Worm (Caenorhabditis elegans) whole organism, young adult: Measurements from ENCODE around the gene C46E10.1.

Experiments used
- C06A6.2 ChIP-seq: fragments of 200-800 bp; sonication (Bioruptor generic); conservative IDR thresholded peaks from 2 replicates; pipeline ENCODE4 v1.3.6; 2022; ENCODE audit warnings: missing genetic modification characterization, missing compliant biosample characterization
- K12H6.12 ChIP-seq: fragments of 200-800 bp; sonication (Bioruptor generic); optimal IDR thresholded peaks from 2 replicates; lab custom pipeline; 2018; ENCODE audit warnings: mild to moderate bottlenecking, missing genetic modification characterization, missing compliant biosample characterization
- T07F8.4 ChIP-seq: sonication (generic microtip); optimal IDR thresholded peaks from 2 replicates; lab custom pipeline; 2016; ENCODE audit warnings: mild to moderate bottlenecking, missing genetic modification characterization, moderate library complexity, missing compliant biosample characterization
- Y53F4B.3 ChIP-seq: fragments of 200-800 bp; sonication (Bioruptor generic); IDR thresholded peaks from 2 replicates; pipeline ENCODE4 v1.3.6; 2022; ENCODE audit warnings: missing genetic modification reagents, missing genetic modification characterization, missing compliant biosample characterization
- ama-1 ChIP-seq, 3 experiments: fragments of 150-350 bp in 1 of 3; sonication (generic microtip) in 2 of 3; optimal IDR thresholded peaks; 2 replicates each; lab custom pipeline; 2014 to 2018; ENCODE audit warnings: missing biosample characterization in 2 of 3, missing genetic modification characterization in 2 of 3, missing genetic modification reagents in 2 of 3
- ceh-27 ChIP-seq: fragments of 200-800 bp; sonication (Bioruptor generic); optimal IDR thresholded peaks from 2 replicates; lab custom pipeline; 2018; ENCODE audit warnings: mild to moderate bottlenecking, missing genetic modification characterization, moderate library complexity, missing compliant biosample characterization
- dpff-1 ChIP-seq: sonication (generic microtip); optimal IDR thresholded peaks from 2 replicates; lab custom pipeline; 2017; ENCODE audit warnings: mild to moderate bottlenecking, missing genetic modification characterization, missing compliant biosample characterization
- gei-17 ChIP-seq: fragments of 200-800 bp; sonication (Bioruptor generic); optimal IDR thresholded peaks from 2 replicates; lab custom pipeline; 2018; ENCODE audit warnings: mild to moderate bottlenecking, missing genetic modification characterization, missing compliant biosample characterization
- mcd-1 ChIP-seq: fragments of 200-800 bp; sonication (Bioruptor generic); IDR thresholded peaks from 2 replicates; pipeline ENCODE4 v1.3.6; 2022; ENCODE audit warnings: missing genetic modification reagents, missing genetic modification characterization, missing compliant biosample characterization
- nhr-179 ChIP-seq: sonication (generic microtip); optimal IDR thresholded peaks from 2 replicates; lab custom pipeline; 2016; ENCODE audit warnings: mild to moderate bottlenecking, missing genetic modification characterization, missing compliant biosample characterization
- pha-4 ChIP-seq: fragments of 150-350 bp; sonication (generic microtip); optimal IDR thresholded peaks from 2 replicates; lab custom pipeline; 2014; ENCODE audit warnings: missing biosample characterization, missing genetic modification reagents, missing genetic modification characterization
- unc-62 ChIP-seq: fragments of 150-350 bp; optimal IDR thresholded peaks from 2 replicates; lab custom pipeline; 2014; ENCODE audit warnings: missing biosample characterization, missing genetic modification reagents, missing genetic modification characterization
- ztf-18 ChIP-seq: sonication (generic microtip); optimal IDR thresholded peaks from 2 replicates; lab custom pipeline; 2016; ENCODE audit warnings: missing genotype, mild to moderate bottlenecking, missing genetic modification characterization, missing compliant biosample characterization

DNA sequence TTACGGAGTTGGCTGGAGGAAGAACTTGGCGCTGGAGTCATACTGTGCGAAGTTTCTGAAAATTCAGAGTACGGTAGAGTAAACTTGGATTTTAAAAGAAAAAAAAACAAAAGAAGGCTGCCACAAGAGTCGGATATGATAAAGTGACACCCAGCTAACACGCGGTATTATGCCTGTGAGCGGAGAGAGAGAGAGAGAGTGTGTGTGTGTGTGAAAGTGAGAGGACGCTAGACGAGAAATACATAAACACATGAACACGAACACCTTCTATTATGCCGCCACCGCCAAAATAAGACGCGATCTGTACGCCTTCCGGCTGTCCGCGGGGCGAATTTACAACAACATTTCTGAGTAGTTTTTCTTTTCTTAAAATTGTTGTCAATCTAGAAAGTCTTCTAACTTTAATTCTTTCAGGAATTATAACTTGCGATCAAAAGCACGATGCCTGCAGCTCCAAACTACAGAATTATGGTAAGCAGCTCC is 12.9 kb downstream of the C46E10.1 start, which contains the start of gene F12E12.6:
- TF ChIP-seq K12H6.12 (tag; lab: Kevin White, UChicago) (no peak), unc-62 (GFP tag; lab: Kevin White, UChicago) (no peak), pha-4 (tag; lab: Kevin White, UChicago) (no peak), nhr-179 (no peak), T07F8.4 (tag; lab: Kevin White, UChicago) (no peak), mcd-1 (GFP tag; lab: Robert Waterston, UW) (no peak), ceh-27 (GFP tag; lab: Kevin White, UChicago) (no peak), ama-1 (optimal IDR thresholded peaks at IDR 0.05; lab: Kevin White, UChicago) (no peak), ama-1 (GFP tag; optimal IDR thresholded peaks at IDR 0.05; lab: Kevin White, UChicago) (no peak), Y53F4B.3 (no peak), dpff-1 (tag; lab: Kevin White, UChicago) (no peak), C06A6.2 (no peak), ztf-18 (no peak), gei-17 (GFP tag; lab: Kevin White, UChicago) (no peak)
